Worm (Caenorhabditis elegans) whole organism, L4/young adult: Measurements from ENCODE around the gene K01A12.3.

Experiments
- W03F9.2 ChIP-seq: fragments of 150-350 bp; optimal IDR thresholded peaks from 2 replicates; lab custom pipeline; 2014; ENCODE audit warnings: missing biosample characterization, missing genetic modification characterization
- him-1 ChIP-seq: sonication (generic microtip); optimal IDR thresholded peaks from 2 replicates; lab custom pipeline; 2016; ENCODE audit warnings: missing genotype, missing genetic modification reagents, missing genetic modification characterization, missing compliant biosample characterization

DNA sequence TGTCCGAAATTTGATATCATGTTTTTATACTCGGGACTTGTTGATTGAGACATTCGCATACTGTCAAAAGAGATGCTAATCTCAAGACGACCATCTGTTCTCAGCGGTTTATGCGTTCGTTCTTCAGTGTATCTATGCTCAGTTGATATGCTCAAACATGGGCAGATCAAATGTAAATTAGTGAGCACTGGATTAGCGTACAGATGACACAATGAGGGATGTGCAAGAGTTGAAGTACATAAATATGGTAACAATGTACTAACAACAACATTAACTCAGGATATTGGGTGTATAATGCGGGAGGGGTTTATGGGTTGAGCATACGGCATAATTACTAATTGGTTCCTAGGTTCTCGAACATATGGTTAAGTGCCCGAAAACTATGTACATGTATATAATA is 37.5 kb upstream of the K01A12.3 start:
- TF ChIP-seq him-1 (no peak), W03F9.2 (no peak)
